Worm (Caenorhabditis elegans): Measurements from ENCODE around the gene nlp-5.

DNA sequence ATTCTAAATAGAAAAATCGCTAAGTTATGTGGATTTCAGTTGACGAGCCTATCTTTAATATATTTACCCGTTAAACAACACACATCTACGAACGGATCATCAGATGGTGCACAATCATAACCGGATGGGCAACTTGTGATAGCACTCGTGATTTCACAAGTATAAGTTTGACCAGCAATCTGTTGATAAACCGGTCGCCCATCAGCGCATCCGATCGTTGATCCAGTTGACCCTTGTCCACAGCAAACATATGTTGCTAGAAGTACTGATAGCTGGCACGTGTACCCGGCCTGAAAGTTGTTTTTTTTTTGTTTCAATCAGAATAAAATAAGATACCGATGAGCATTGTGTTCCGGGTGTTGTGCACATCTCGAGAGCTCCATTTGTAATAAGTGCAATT is 29.4 kb downstream of the nlp-5 start:
- TF ChIP-seq tab-1 (GFP tag; IDR thresholded peaks at IDR 0.05) (no peak), klf-2 (GFP tag; conservative IDR thresholded peaks at IDR 0.05) (no peak), med-1 (GFP tag; optimal IDR thresholded peaks at IDR 0.05; ENCODE audit: insufficient read depth) (no peak), flt-1 (GFP tag; IDR thresholded peaks at IDR 0.05) (no peak), ref-1 (GFP tag; conservative IDR thresholded peaks at IDR 0.05) (no peak)
